Fruit fly (Drosophila melanogaster) whole organism: ENCODE data around the gene CG14421.

Experiments used
- CG8478 ChIP-seq: fragments of >200 bp; optimal IDR thresholded peaks from 2 replicates; lab custom pipeline; 2018; ENCODE audit warnings: inconsistent platforms
- pan ChIP-seq: fragments of >200 bp; optimal IDR thresholded peaks from 2 replicates; lab custom pipeline; 2017
- usp ChIP-seq: fragments of >200 bp; optimal IDR thresholded peaks from 2 replicates; lab custom pipeline; 2017; ENCODE audit warnings: missing biosample characterization, missing genetic modification characterization, mixed read lengths

DNA sequence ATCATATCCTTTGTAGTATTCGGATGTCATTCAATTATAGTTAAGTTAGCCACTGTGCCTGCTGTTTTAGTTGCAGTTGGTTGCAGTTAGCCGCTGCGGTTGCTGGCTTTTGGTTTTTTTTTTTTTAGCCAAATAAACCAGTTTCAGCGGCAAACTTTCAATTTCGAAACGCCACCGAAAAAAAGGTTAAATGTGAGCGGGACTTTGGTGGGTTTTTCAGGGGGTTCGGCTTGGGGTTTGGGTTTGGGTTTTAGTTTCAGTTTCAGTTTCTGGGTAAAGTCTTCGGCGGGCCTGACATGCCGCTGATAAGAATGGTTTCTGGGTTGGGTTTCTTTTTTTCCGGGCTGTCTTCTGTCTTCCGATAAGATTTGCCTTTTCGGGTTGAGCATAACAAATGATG, 49.7 kb downstream of the CG14421 start:
- TF ChIP-seq CG8478 (lab: Kevin White, UChicago) (no peak), usp (no peak), pan (lab: Kevin White, UChicago) (no peak)
